Worm (Caenorhabditis elegans): ENCODE measurements around the gene cct-6.

DNA sequence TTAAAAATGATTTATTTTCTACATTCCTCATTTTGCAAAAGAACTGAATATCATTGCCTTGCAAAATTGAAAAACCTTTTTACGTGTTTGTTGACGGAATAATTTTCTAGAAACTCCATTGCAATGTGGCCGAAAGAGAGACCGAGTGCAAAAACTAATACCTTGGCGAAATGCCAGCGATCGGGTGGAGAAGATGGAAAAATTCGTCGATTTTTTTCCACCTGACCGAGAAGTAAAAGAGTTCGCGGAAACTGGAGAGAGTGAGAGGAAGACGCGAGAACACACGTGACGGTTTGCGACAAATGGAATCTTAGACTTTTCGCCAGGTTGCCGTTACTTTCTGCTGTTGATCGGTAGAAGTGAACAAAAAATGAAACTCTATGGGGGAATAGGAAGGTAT, 13.8 kb downstream of the cct-6 start:
- TF ChIP-seq ceh-14 (tag; optimal IDR thresholded peaks at IDR 0.05) (no peak), ama-1 (optimal IDR thresholded peaks at IDR 0.05) (no peak), pha-4 (tag; optimal IDR thresholded peaks at IDR 0.05) (no peak), dve-1 (tag; optimal IDR thresholded peaks at IDR 0.05) (no peak), tbx-2 (tag; optimal IDR thresholded peaks at IDR 0.05) (no peak), unc-86 (tag; optimal IDR thresholded peaks at IDR 0.05) (no peak), ceh-2 (tag; optimal IDR thresholded peaks at IDR 0.05) (no peak), elt-2 (tag; optimal IDR thresholded peaks at IDR 0.05) (no peak), C08G9.2 (tag; optimal IDR thresholded peaks at IDR 0.05) (no peak), zip-5 (tag; optimal IDR thresholded peaks at IDR 0.05) (no peak), rnt-1 (tag; optimal IDR thresholded peaks at IDR 0.05) (no peak), nhr-11 (tag; optimal IDR thresholded peaks at IDR 0.05) (no peak)

All from whole organism, late embryonic.